Fruit fly (Drosophila melanogaster) whole organism, embryonic: ENCODE data around the gene CG13022.

Experiments
- Adf1 ChIP-seq: fragments of 200-800 bp; sonication (Bioruptor generic); IDR thresholded peaks from 2 replicates; pipeline ENCODE4 v1.3.6; 2022; ENCODE audit warnings: missing biosample characterization, missing genetic modification characterization
- Aef1 ChIP-seq: fragments of 200-800 bp; sonication (Bioruptor generic); IDR thresholded peaks from 3 replicates; pipeline ENCODE4 v1.3.6; 2022; ENCODE audit warnings: missing biosample characterization, missing genetic modification characterization
- Blimp-1 ChIP-seq: fragments of 200-800 bp; sonication (Bioruptor generic); optimal IDR thresholded peaks from 3 replicates; lab custom pipeline; 2018; ENCODE audit warnings: missing biosample characterization, missing genetic modification characterization, mild to moderate bottlenecking, moderate library complexity, missing genetic modification reagents
- CG10979 ChIP-seq: fragments of 200-800 bp; sonication (Bioruptor generic); optimal IDR thresholded peaks from 2 replicates; lab custom pipeline; 2018; ENCODE audit warnings: missing biosample characterization, mild to moderate bottlenecking, missing genetic modification characterization, moderate library complexity
- CG11093 ChIP-seq: fragments of 200-800 bp; sonication (Bioruptor generic); IDR thresholded peaks from 3 replicates; pipeline ENCODE4 v1.3.6; 2022; ENCODE audit warnings: missing biosample characterization, missing genetic modification characterization
- CG11398 ChIP-seq: fragments of 200-800 bp; sonication (Bioruptor generic); optimal IDR thresholded peaks from 2 replicates; lab custom pipeline; 2016; ENCODE audit warnings: missing biosample characterization, missing genetic modification characterization
- CG13123 ChIP-seq: fragments of 200-800 bp; sonication (Bioruptor generic); optimal IDR thresholded peaks from 2 replicates; lab custom pipeline; 2016; ENCODE audit warnings: missing biosample characterization, missing genetic modification characterization
- CG15514 ChIP-seq: fragments of 200-800 bp; sonication (Bioruptor generic); optimal IDR thresholded peaks from 3 replicates; lab custom pipeline; 2017; ENCODE audit warnings: missing biosample characterization, missing genetic modification characterization, mild to moderate bottlenecking, moderate library complexity, missing genetic modification reagents
- CG4328 ChIP-seq: fragments of 200-800 bp; sonication (Bioruptor generic); optimal IDR thresholded peaks from 3 replicates; lab custom pipeline; 2017; ENCODE audit warnings: missing biosample characterization, missing genetic modification reagents, missing genetic modification characterization
- CG6683 ChIP-seq: fragments of 200-800 bp; sonication (Bioruptor generic); optimal IDR thresholded peaks from 2 replicates; lab custom pipeline; 2017; ENCODE audit warnings: missing biosample characterization, mild to moderate bottlenecking, missing genetic modification characterization, missing genetic modification reagents
- CG7556 ChIP-seq: fragments of 200-800 bp; sonication (Bioruptor generic); optimal IDR thresholded peaks from 2 replicates; lab custom pipeline; 2017; ENCODE audit warnings: missing biosample characterization, mild to moderate bottlenecking, missing genetic modification characterization
- CG9609 ChIP-seq: fragments of 200-800 bp; sonication (Bioruptor generic); optimal IDR thresholded peaks from 3 replicates; lab custom pipeline; 2016; ENCODE audit warnings: missing biosample characterization, missing genetic modification characterization
- CG9727 ChIP-seq: fragments of 200-800 bp; sonication (Bioruptor generic); optimal IDR thresholded peaks from 3 replicates; lab custom pipeline; 2017; ENCODE audit warnings: missing biosample characterization, mild to moderate bottlenecking, missing genetic modification characterization
- CG9817 ChIP-seq: fragments of 200-800 bp; sonication (Bioruptor generic); optimal IDR thresholded peaks from 2 replicates; lab custom pipeline; 2018; ENCODE audit warnings: missing biosample characterization, mild to moderate bottlenecking, missing genetic modification characterization, moderate library complexity
- Camta ChIP-seq: fragments of 200-800 bp; sonication (Bioruptor generic); optimal IDR thresholded peaks from 2 replicates; lab custom pipeline; 2016; ENCODE audit warnings: missing biosample characterization, missing genetic modification characterization
- GATAe ChIP-seq: fragments of 200-800 bp; sonication (Bioruptor generic); conservative IDR thresholded peaks from 2 replicates; pipeline ENCODE4 v1.3.6; 2022; ENCODE audit warnings: missing biosample characterization, missing genetic modification characterization
- HLH54F ChIP-seq: fragments of 200-800 bp; sonication (Bioruptor generic); optimal IDR thresholded peaks from 3 replicates; lab custom pipeline; 2016; ENCODE audit warnings: missing biosample characterization, missing genetic modification characterization
- Hey ChIP-seq: fragments of 200-800 bp; sonication (Bioruptor generic); optimal IDR thresholded peaks from 3 replicates; lab custom pipeline; 2018; ENCODE audit warnings: missing biosample characterization, mild to moderate bottlenecking, missing genetic modification characterization
- Hmr ChIP-seq: fragments of 200-800 bp; sonication (Bioruptor generic); optimal IDR thresholded peaks from 3 replicates; lab custom pipeline; 2017; ENCODE audit warnings: mild to moderate bottlenecking, missing biosample characterization, missing genetic modification reagents, missing genetic modification characterization
- Lim3 ChIP-seq: fragments of 200-800 bp; sonication (Bioruptor generic); IDR thresholded peaks from 2 replicates; pipeline ENCODE4 v1.3.6; 2022; ENCODE audit warnings: missing biosample characterization, missing genetic modification characterization
- Med ChIP-seq: fragments of 200-800 bp; sonication (Bioruptor generic); peaks from one replicate; lab custom pipeline; 2016; ENCODE audit warnings: missing biosample characterization, missing genetic modification characterization, mild to moderate bottlenecking, inconsistent platforms, moderate library complexity
- Meics ChIP-seq: fragments of 200-800 bp; sonication (Bioruptor generic); optimal IDR thresholded peaks from 2 replicates; lab custom pipeline; 2017; ENCODE audit warnings: missing biosample characterization, mild to moderate bottlenecking, missing genetic modification characterization
- YL-1 ChIP-seq: fragments of 200-800 bp; sonication (Bioruptor generic); optimal IDR thresholded peaks from 3 replicates; lab custom pipeline; 2017; ENCODE audit warnings: missing biosample characterization, mild to moderate bottlenecking, missing genetic modification characterization
- abd-A ChIP-seq: fragments of 200-800 bp; sonication (Bioruptor generic); optimal IDR thresholded peaks from 3 replicates; lab custom pipeline; 2019; ENCODE audit warnings: missing biosample characterization, mild to moderate bottlenecking, missing genetic modification characterization, moderate library complexity
- btn ChIP-seq: fragments of 200-800 bp; sonication (Bioruptor generic); optimal IDR thresholded peaks from 2 replicates; lab custom pipeline; 2016; ENCODE audit warnings: missing biosample characterization, missing genetic modification characterization
- cas ChIP-seq: fragments of 200-800 bp; sonication (Bioruptor generic); IDR thresholded peaks from 2 replicates; pipeline ENCODE4 v1.3.6; 2022; ENCODE audit warnings: missing biosample characterization, missing genetic modification characterization
- chif ChIP-seq, 2 experiments: fragments of 200-800 bp; sonication (Bioruptor generic); optimal IDR thresholded peaks; 3 replicates each; lab custom pipeline; 2016; ENCODE audit warnings: missing biosample characterization in 2 of 2, missing genetic modification characterization in 2 of 2
- dm ChIP-seq: fragments of 200-800 bp; sonication (Bioruptor generic); optimal IDR thresholded peaks from 3 replicates; lab custom pipeline; 2016; ENCODE audit warnings: missing biosample characterization, missing genetic modification characterization
- dpn ChIP-seq, 2 experiments: fragments of 200-800 bp; sonication (Bioruptor generic); optimal IDR thresholded peaks; 3 replicates each; lab custom pipeline; 2016; ENCODE audit warnings: missing biosample characterization in 2 of 2, missing genetic modification characterization in 2 of 2
- fd96Cb ChIP-seq: fragments of 200-800 bp; sonication (Bioruptor generic); optimal IDR thresholded peaks from 2 replicates; lab custom pipeline; 2018; ENCODE audit warnings: missing biosample characterization, mild to moderate bottlenecking, missing genetic modification characterization, moderate library complexity
- gsb-n ChIP-seq: fragments of 200-800 bp; sonication (Bioruptor generic); optimal IDR thresholded peaks from 3 replicates; lab custom pipeline; 2018; ENCODE audit warnings: missing biosample characterization, mild to moderate bottlenecking, missing genetic modification characterization
- kay ChIP-seq: fragments of 200-800 bp; sonication (Bioruptor generic); optimal IDR thresholded peaks from 2 replicates; lab custom pipeline; 2016; ENCODE audit warnings: missing biosample characterization, missing genetic modification characterization
- knrl ChIP-seq: fragments of 200-800 bp; sonication (Bioruptor generic); IDR thresholded peaks from 3 replicates; pipeline ENCODE4 v1.3.6; 2022; ENCODE audit warnings: missing biosample characterization, missing genetic modification characterization; ENCODE audit not compliant: partially characterized antibody
- lov ChIP-seq, 2 experiments: fragments of 200-800 bp in 1 of 2; fragments of >200 bp in 1 of 2; sonication (Bioruptor generic) in 1 of 2; IDR thresholded peaks in 1 of 2; optimal IDR thresholded peaks in 1 of 2; 2 replicates in 1 of 2; 3 replicates in 1 of 2; pipeline versions ENCODE4 v1.3.6 to Lab custom; 2017 to 2022; ENCODE audit warnings: missing biosample characterization in 1 of 2, missing genetic modification characterization in 1 of 2
- luna ChIP-seq: fragments of 200-800 bp; sonication (Bioruptor generic); optimal IDR thresholded peaks from 2 replicates; lab custom pipeline; 2016; ENCODE audit warnings: missing biosample characterization, missing genetic modification characterization
- nmo ChIP-seq: fragments of 200-800 bp; sonication (Bioruptor generic); optimal IDR thresholded peaks from 2 replicates; lab custom pipeline; 2018; ENCODE audit warnings: missing biosample characterization, mild to moderate bottlenecking, missing genetic modification characterization, moderate library complexity
- oc ChIP-seq: fragments of 200-800 bp; sonication (Bioruptor generic); optimal IDR thresholded peaks from 2 replicates; lab custom pipeline; 2018; ENCODE audit warnings: missing biosample characterization, mild to moderate bottlenecking, missing genetic modification characterization, moderate library complexity
- odd ChIP-seq: fragments of 200-800 bp; sonication (Bioruptor generic); optimal IDR thresholded peaks from 2 replicates; lab custom pipeline; 2017; ENCODE audit warnings: missing biosample characterization, mild to moderate bottlenecking, missing genetic modification characterization
- pho ChIP-seq: fragments of 200-800 bp; sonication (Bioruptor generic); optimal IDR thresholded peaks from 2 replicates; lab custom pipeline; 2016; ENCODE audit warnings: missing biosample characterization, missing genetic modification characterization
- pros ChIP-seq: fragments of 200-800 bp; sonication (Bioruptor generic); optimal IDR thresholded peaks from 3 replicates; lab custom pipeline; 2019; ENCODE audit warnings: missing biosample characterization, mild to moderate bottlenecking, missing genetic modification characterization, moderate library complexity
- psq ChIP-seq: fragments of 200-800 bp; sonication (Bioruptor generic); optimal IDR thresholded peaks from 2 replicates; lab custom pipeline; 2017; ENCODE audit warnings: missing biosample characterization, missing genetic modification characterization
- repo ChIP-seq: fragments of 200-800 bp; sonication (Bioruptor generic); optimal IDR thresholded peaks from 2 replicates; lab custom pipeline; 2016; ENCODE audit warnings: missing biosample characterization, missing genetic modification characterization
- schlank ChIP-seq: fragments of 200-800 bp; sonication (Bioruptor generic); optimal IDR thresholded peaks from 2 replicates; lab custom pipeline; 2018; ENCODE audit warnings: missing biosample characterization, mild to moderate bottlenecking, missing genetic modification characterization
- sens-2 ChIP-seq: fragments of 200-800 bp; sonication (Bioruptor generic); IDR thresholded peaks from 2 replicates; pipeline ENCODE4 v1.3.6; 2022; ENCODE audit warnings: missing biosample characterization, missing genetic modification characterization
- sqz ChIP-seq: fragments of 200-800 bp; sonication (Bioruptor generic); optimal IDR thresholded peaks from 3 replicates; lab custom pipeline; 2018; ENCODE audit warnings: missing biosample characterization, mild to moderate bottlenecking, missing genetic modification characterization
- tup ChIP-seq: fragments of 200-800 bp; sonication (Bioruptor generic); optimal IDR thresholded peaks from 2 replicates; lab custom pipeline; 2016; ENCODE audit warnings: missing biosample characterization, mild to moderate bottlenecking, missing genetic modification characterization, moderate library complexity
- yki ChIP-seq: fragments of >200 bp; optimal IDR thresholded peaks from 3 replicates; lab custom pipeline; 2018
- z ChIP-seq: fragments of 200-800 bp; sonication (Bioruptor generic); IDR thresholded peaks from 3 replicates; pipeline ENCODE4 v1.3.6; 2022; ENCODE audit warnings: missing biosample characterization, missing genetic modification characterization
- zf30C ChIP-seq: fragments of 200-800 bp; sonication (Bioruptor generic); optimal IDR thresholded peaks from 3 replicates; lab custom pipeline; 2018; ENCODE audit warnings: missing biosample characterization, mild to moderate bottlenecking, missing genetic modification characterization

CG13022 gene

dm6 chr3L:16890650-16891336 lies 48.0 kb downstream of the CG13022 start (continued):
- peak; percentile 94 for TF ChIP-seq nmo (GFP tag; lab: Kevin White, UChicago)
- TF ChIP-seq Hey (tag; lab: Kevin White, UChicago) = peak; percentile 54
- TF ChIP-seq Adf1 = peak; percentile 98
- TF ChIP-seq yki (lab: Kevin White, UChicago) = no peak
- peak; percentile 92 for TF ChIP-seq gsb-n (tag; lab: Kevin White, UChicago)
- TF ChIP-seq CG15514 (GFP tag; lab: Kevin White, UChicago) = peak; percentile 52
- TF ChIP-seq psq (GFP tag; lab: Kevin White, UChicago) = peak; percentile 58
- TF ChIP-seq CG11398 = peak; percentile 79
- peak; percentile 79 for TF ChIP-seq odd
- peak; percentile 84 for TF ChIP-seq sqz
- peak; percentile 84 for TF ChIP-seq CG9609
- peak; percentile 89 for TF ChIP-seq Aef1
- TF ChIP-seq abd-A (tag; lab: Kevin White, UChicago) = peak; percentile 53
- TF ChIP-seq GATAe (GFP tag; lab: Robert Waterston, UW) = peak; percentile 67
- peak; percentile 96 for TF ChIP-seq sens-2
- no peak for TF ChIP-seq z
- peak; percentile 93 for TF ChIP-seq Blimp-1
- TF ChIP-seq schlank (tag; lab: Kevin White, UChicago) = no peak
- TF ChIP-seq Lim3 (GFP tag; lab: Robert Waterston, UW) = peak; percentile 79; the same call in 1 of the 2 replicates
- peak; percentile 64 for TF ChIP-seq pho (GFP tag; lab: Kevin White, UChicago)
- peak; percentile 85 to 91 for TF ChIP-seq chif (GFP tag; optimal IDR thresholded peaks at IDR 0.05; lab: Kevin White, UChicago)
- TF ChIP-seq CG4328 = peak; percentile 59
- TF ChIP-seq YL-1 (GFP tag; lab: Kevin White, UChicago) = peak; percentile 26
- TF ChIP-seq pros = peak; percentile 92
- peak; percentile 95 for TF ChIP-seq CG10979 (tag; lab: Kevin White, UChicago)
- TF ChIP-seq zf30C = peak; percentile 68
- TF ChIP-seq kay = peak; percentile 68
- TF ChIP-seq btn = peak; percentile 83
- peak; percentile 92 for TF ChIP-seq CG7556 (GFP tag; lab: Kevin White, UChicago)
- TF ChIP-seq repo (GFP tag; lab: Kevin White, UChicago) = peak; percentile 72
- TF ChIP-seq luna = peak; percentile 47
- peak; percentile 90 for TF ChIP-seq oc (tag; lab: Kevin White, UChicago)
- peak; percentile 92 for TF ChIP-seq Camta (GFP tag; lab: Kevin White, UChicago)
- peak; percentile 29 for TF ChIP-seq CG6683
- peak; percentile 77 for TF ChIP-seq tup (GFP tag; lab: Kevin White, UChicago)
- TF ChIP-seq CG11093 (GFP tag; lab: Robert Waterston, UW) = peak; percentile 88
- TF ChIP-seq Meics = peak; percentile 73
- no peak for TF ChIP-seq cas (GFP tag; lab: Robert Waterston, UW)
- peak; percentile 84 for TF ChIP-seq dm (GFP tag; lab: Kevin White, UChicago)
- TF ChIP-seq HLH54F (GFP tag; lab: Kevin White, UChicago) = peak; percentile 57
- TF ChIP-seq knrl (GFP tag; lab: Robert Waterston, UW) = peak; percentile 26; the same call in 1 of the 3 replicates
- peak; percentile 95 for TF ChIP-seq Med
- peak; percentile 86 to 92 for TF ChIP-seq dpn (GFP tag; optimal IDR thresholded peaks at IDR 0.05; lab: Kevin White, UChicago)
- TF ChIP-seq CG9817 (tag; lab: Kevin White, UChicago) = peak; percentile 78
- peak; percentile 66 for TF ChIP-seq Hmr (GFP tag; lab: Kevin White, UChicago)
- peak; percentile 93 for TF ChIP-seq fd96Cb (tag; lab: Kevin White, UChicago)
- peak; percentile 85 for TF ChIP-seq CG9727
- TF ChIP-seq lov (optimal IDR thresholded peaks at IDR 0.05; lab: Kevin White, UChicago) = no peak
- TF ChIP-seq lov (GFP tag; IDR thresholded peaks at IDR 0.05; lab: Robert Waterston, UW) = peak; percentile 90
- TF ChIP-seq CG13123 = peak; percentile 84
